Fruit fly (Drosophila melanogaster): ENCODE data around the gene x16.

Gene x16

DNA sequence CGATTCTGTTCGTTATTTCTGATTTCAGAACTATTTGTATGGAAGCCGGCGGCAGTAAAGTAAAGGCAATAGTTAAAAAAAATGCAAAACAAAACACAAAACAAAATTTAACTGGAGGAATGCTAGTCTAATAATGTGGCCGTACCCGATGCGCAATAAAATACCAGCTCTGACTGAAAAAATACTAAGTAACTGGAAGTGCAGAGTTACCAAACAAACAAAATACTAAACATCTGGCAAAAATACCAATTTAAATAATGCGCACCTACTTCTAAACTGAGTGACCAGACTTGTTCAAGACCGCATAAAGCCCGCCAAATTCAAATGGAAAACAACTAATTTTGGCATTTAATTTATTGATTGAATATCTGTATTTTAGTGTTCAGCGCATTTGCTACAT is 6.0 kb downstream of the x16 start, which contains the start of gene Wee1 (continued):
- no peak for TF ChIP-seq CG4854 (GFP tag; optimal IDR thresholded peaks at IDR 0.05)
- TF ChIP-seq CG32772 (GFP tag; IDR thresholded peaks at IDR 0.05) = no peak
- TF ChIP-seq CG31441 (GFP tag; IDR thresholded peaks at IDR 0.05) = no peak
- peak in 1 of 2 experiments; percentile 7 for TF ChIP-seq crp (GFP tag; optimal IDR thresholded peaks at IDR 0.05)
- TF ChIP-seq CG12155 (GFP tag; optimal IDR thresholded peaks at IDR 0.05) = no peak
- TF ChIP-seq Fer3 (tag; optimal IDR thresholded peaks at IDR 0.05) = no peak
- TF ChIP-seq Dp (GFP tag; optimal IDR thresholded peaks at IDR 0.05) = peak; percentile 95
- no peak for TF ChIP-seq HmgD (GFP tag; optimal IDR thresholded peaks at IDR 0.05)
- TF ChIP-seq CG12659 (GFP tag; optimal IDR thresholded peaks at IDR 0.05) = peak; percentile 72
- no peak for TF ChIP-seq tap (tag; optimal IDR thresholded peaks at IDR 0.05)
- TF ChIP-seq CG15601 (tag; optimal IDR thresholded peaks at IDR 0.05) = peak; percentile 13
- peak; percentile 60 for TF ChIP-seq CG10267 (tag; optimal IDR thresholded peaks at IDR 0.05)
- TF ChIP-seq CG7786 (GFP tag; optimal IDR thresholded peaks at IDR 0.05) = no peak
- no peak for TF ChIP-seq dmrt99B (tag; optimal IDR thresholded peaks at IDR 0.05)
- no peak for TF ChIP-seq Ets65A (GFP tag)
- TF ChIP-seq NC2β (GFP tag; optimal IDR thresholded peaks at IDR 0.05) = peak; percentile 8
- no peak for TF ChIP-seq pros (GFP tag; optimal IDR thresholded peaks at IDR 0.05)
- no peak for TF ChIP-seq sima (GFP tag; optimal IDR thresholded peaks at IDR 0.05)
- no peak for TF ChIP-seq ac (GFP tag; optimal IDR thresholded peaks at IDR 0.05)
- TF ChIP-seq Mrtf (GFP tag; IDR thresholded peaks at IDR 0.05) = no peak
- TF ChIP-seq CG4328 (GFP tag; optimal IDR thresholded peaks at IDR 0.05) = no peak
- no peak for TF ChIP-seq cato (GFP tag; optimal IDR thresholded peaks at IDR 0.05; ENCODE audit: borderline replicate concordance)
- no peak for TF ChIP-seq CG18011 (GFP tag; optimal IDR thresholded peaks at IDR 0.05)
- TF ChIP-seq sens (GFP tag) = peak; percentile 55
- TF ChIP-seq HmgZ (tag; optimal IDR thresholded peaks at IDR 0.05) = peak; percentile 84
- TF ChIP-seq CG15479 (GFP tag; optimal IDR thresholded peaks at IDR 0.05) = no peak
- TF ChIP-seq CG11504 (tag; optimal IDR thresholded peaks at IDR 0.05) = no peak
- no peak for TF ChIP-seq Atf6 (GFP tag; IDR thresholded peaks at IDR 0.05)
- no peak for TF ChIP-seq slbo (GFP tag; IDR thresholded peaks at IDR 0.05)
- TF ChIP-seq dpn (GFP tag; optimal IDR thresholded peaks at IDR 0.05) = no peak
- peak; percentile 65 for TF ChIP-seq CG17186 (GFP tag; optimal IDR thresholded peaks at IDR 0.05)
- TF ChIP-seq CG30020 (tag; optimal IDR thresholded peaks at IDR 0.05) = peak; percentile 28
- no peak for TF ChIP-seq gcm2 (GFP tag; optimal IDR thresholded peaks at IDR 0.05)
- no peak for TF ChIP-seq CG1792 (GFP tag; optimal IDR thresholded peaks at IDR 0.05)
- no peak for TF ChIP-seq odd (GFP tag; optimal IDR thresholded peaks at IDR 0.05)
- TF ChIP-seq Dad (GFP tag; optimal IDR thresholded peaks at IDR 0.05) = no peak
- TF ChIP-seq CG2120 (GFP tag; optimal IDR thresholded peaks at IDR 0.05) = no peak
- no peak for TF ChIP-seq usp (GFP tag; optimal IDR thresholded peaks at IDR 0.05)
- no peak for TF ChIP-seq CG11696 (GFP tag; IDR thresholded peaks at IDR 0.05)
- TF ChIP-seq MESR4 (GFP tag; optimal IDR thresholded peaks at IDR 0.05) = peak; percentile 59
- 0 out of 2 replicates have a peak, but pooled peaks have one; percentile 25 for TF ChIP-seq sna (GFP tag; IDR thresholded peaks at IDR 0.05; ENCODE audit: partially characterized antibody)

DNA sequence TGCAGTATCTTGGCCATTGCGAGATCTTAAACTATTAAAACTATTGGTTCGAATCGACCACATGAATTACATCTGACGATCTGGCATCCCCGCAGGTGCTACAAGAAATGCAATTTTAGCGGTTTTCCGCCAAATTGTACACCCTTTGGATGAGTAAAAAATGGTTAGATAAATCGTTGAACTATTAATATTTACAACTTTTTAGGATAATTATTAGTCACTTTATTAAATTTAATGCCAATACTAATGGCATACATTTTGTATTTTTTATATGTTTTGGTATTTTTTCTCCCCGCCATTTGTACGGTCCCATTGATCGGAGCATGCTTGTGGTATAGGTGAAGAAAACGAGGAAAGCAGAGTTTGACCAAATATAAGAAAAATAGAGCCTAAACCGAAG is 12.2 kb downstream of the x16 start, which contains the start of the genes Polr1F and Rat1:
TSS of gene Polr1F (minus strand) at position 84 of the 400 bp plus-strand sequence.
TSS of gene Rat1 (plus strand) at position 323 of the 400 bp plus-strand sequence.
- no peak for TF ChIP-seq CG14860 (GFP tag; IDR thresholded peaks at IDR 0.05; ENCODE audit: partially characterized antibody)
- no peak for TF ChIP-seq otp (GFP tag; IDR thresholded peaks at IDR 0.05)
- no peak for TF ChIP-seq sqz (GFP tag; optimal IDR thresholded peaks at IDR 0.05)
- TF ChIP-seq bigmax (GFP tag; optimal IDR thresholded peaks at IDR 0.05) = no peak
- TF ChIP-seq Doc3 (GFP tag; IDR thresholded peaks at IDR 0.05; ENCODE audit: partially characterized antibody) = no peak
- no peak for TF ChIP-seq prd (optimal IDR thresholded peaks at IDR 0.05)
- no peak for TF ChIP-seq prd (GFP tag; IDR thresholded peaks at IDR 0.05)
- TF ChIP-seq CG3065 (GFP tag; optimal IDR thresholded peaks at IDR 0.05) = no peak
- TF ChIP-seq CG8290 (GFP tag; optimal IDR thresholded peaks at IDR 0.05) = no peak
- peak in 1 of 2 experiments; percentile 3 for TF ChIP-seq CG8290 (tag; optimal IDR thresholded peaks at IDR 0.05)
- TF ChIP-seq CG4282 (GFP tag; optimal IDR thresholded peaks at IDR 0.05) = no peak
- TF ChIP-seq CG10979 (tag; optimal IDR thresholded peaks at IDR 0.05) = peak; percentile 21
- TF ChIP-seq usp (GFP tag; optimal IDR thresholded peaks at IDR 0.05) = no peak
- TF ChIP-seq gem (tag; optimal IDR thresholded peaks at IDR 0.05) = no peak
- TF ChIP-seq shn (GFP tag; optimal IDR thresholded peaks at IDR 0.05) = no peak

Measured in whole organism, embryonic.